Fruit fly (Drosophila melanogaster): ENCODE measurements around the gene Jon25Biii.
A peak's percentile ranks its signal among the peaks of the same experiment; 100 is the strongest.

The Jon25Biii gene

dm6 chr2L:4906546-4907250 lies 43.9 kb downstream of the Jon25Biii start, which contains the start of gene snsl (continued):
- TF ChIP-seq dpn (GFP tag; optimal IDR thresholded peaks at IDR 0.05) (peak in 1 of 2 experiments; percentile 52), CG4424 (GFP tag; optimal IDR thresholded peaks at IDR 0.05) (peak; percentile 63), odd (GFP tag; optimal IDR thresholded peaks at IDR 0.05) (peak; percentile 66), CG6683 (GFP tag; optimal IDR thresholded peaks at IDR 0.05) (peak; percentile 19), CG31365 (tag; optimal IDR thresholded peaks at IDR 0.05) (no peak), CG32772 (GFP tag; IDR thresholded peaks at IDR 0.05) (no peak), Deaf1 (tag; optimal IDR thresholded peaks at IDR 0.05) (peak; percentile 59), CG17361 (GFP tag; IDR thresholded peaks at IDR 0.05) (peak; percentile 93), Ssrp (tag; optimal IDR thresholded peaks at IDR 0.05) (peak; percentile 62), CG13775 (GFP tag; optimal IDR thresholded peaks at IDR 0.05) (peak; percentile 35), Hr51 (GFP tag; optimal IDR thresholded peaks at IDR 0.05) (peak in 1 of 2 experiments; percentile 92), CG33213 (GFP tag; optimal IDR thresholded peaks at IDR 0.05) (no peak), CG9817 (tag; optimal IDR thresholded peaks at IDR 0.05) (no peak), lmd (GFP tag; IDR thresholded peaks at IDR 0.05) (peak; percentile 37; the same call in 1 of the 2 replicates), Dfd (GFP tag; optimal IDR thresholded peaks at IDR 0.05) (no peak), CG14441 (GFP tag; IDR thresholded peaks at IDR 0.05) (0 out of 2 replicates have a peak, but pooled peaks have one; percentile 25), CG2120 (GFP tag; optimal IDR thresholded peaks at IDR 0.05) (peak; percentile 7), kah (GFP tag; optimal IDR thresholded peaks at IDR 0.05) (peak; percentile 43), CG12659 (GFP tag; optimal IDR thresholded peaks at IDR 0.05) (peak; percentile 77), sob (GFP tag; IDR thresholded peaks at IDR 0.05) (no peak; the same call in 1 of the 2 replicates), BEAF-32 (GFP tag; optimal IDR thresholded peaks at IDR 0.05) (no peak), otp (GFP tag; IDR thresholded peaks at IDR 0.05) (0 out of 3 replicates have a peak, but pooled peaks have one; percentile 39), CoRest (tag; optimal IDR thresholded peaks at IDR 0.05) (peak; percentile 86), HmgZ (tag; optimal IDR thresholded peaks at IDR 0.05) (no peak), CG14965 (GFP tag; optimal IDR thresholded peaks at IDR 0.05; ENCODE audit: borderline replicate concordance) (no peak), CG3281 (GFP tag; optimal IDR thresholded peaks at IDR 0.05) (peak; percentile 41), ssp (GFP tag; IDR thresholded peaks at IDR 0.05) (0 out of 2 replicates have a peak, but pooled peaks have one; percentile 12), repo (GFP tag; optimal IDR thresholded peaks at IDR 0.05) (no peak), twi (tag; optimal IDR thresholded peaks at IDR 0.05) (peak; percentile 47), Dref (GFP tag; IDR thresholded peaks at IDR 0.05) (no peak), CG6813 (GFP tag; optimal IDR thresholded peaks at IDR 0.05) (no peak), org-1 (GFP tag; optimal IDR thresholded peaks at IDR 0.05) (peak; percentile 53), CG8765 (GFP tag; IDR thresholded peaks at IDR 0.05) (no peak), CG11247 (GFP tag; IDR thresholded peaks at IDR 0.05) (no peak), CG8359 (GFP tag; optimal IDR thresholded peaks at IDR 0.05; ENCODE audit: borderline replicate concordance) (peak; percentile 13), CG16779 (GFP tag; IDR thresholded peaks at IDR 0.05) (no peak), CG16863 (GFP tag; optimal IDR thresholded peaks at IDR 0.05) (no peak), CG7372 (GFP tag; IDR thresholded peaks at IDR 0.05) (no peak), Xrp1 (GFP tag; IDR thresholded peaks at IDR 0.05) (peak; percentile 36; the same call in 1 of the 2 replicates), CG11093 (GFP tag; IDR thresholded peaks at IDR 0.05) (no peak), p53 (GFP tag; optimal IDR thresholded peaks at IDR 0.05) (no peak), CG3995 (GFP tag; optimal IDR thresholded peaks at IDR 0.05) (no peak), Rx (GFP tag; IDR thresholded peaks at IDR 0.05) (no peak), nmo (GFP tag; optimal IDR thresholded peaks at IDR 0.05) (peak; percentile 79), ro (GFP tag; IDR thresholded peaks at IDR 0.05) (no peak), CG8924 (tag; optimal IDR thresholded peaks at IDR 0.05) (peak; percentile 87), peb (GFP tag; IDR thresholded peaks at IDR 0.05) (no peak), Drgx (GFP tag; IDR thresholded peaks at IDR 0.05) (peak; percentile 63), CG17829 (tag; optimal IDR thresholded peaks at IDR 0.05) (peak; percentile 75), CG8944 (GFP tag; optimal IDR thresholded peaks at IDR 0.05) (no peak)
